Worm (Caenorhabditis elegans) whole organism, L1 larva: ENCODE data around the gene H03E18.2.
A peak's percentile ranks its signal among the peaks of the same experiment; 100 is the strongest.

Experiments used
- C16A3.4 ChIP-seq: fragments of 150-350 bp; optimal IDR thresholded peaks from 2 replicates; lab custom pipeline; 2014; ENCODE audit warnings: missing biosample characterization, missing genetic modification characterization
- alr-1 ChIP-seq: fragments of 200-800 bp; sonication (Bioruptor generic); optimal IDR thresholded peaks from 2 replicates; lab custom pipeline; 2018; ENCODE audit warnings: borderline replicate concordance, mild to moderate bottlenecking, missing genetic modification characterization, missing compliant biosample characterization
- blmp-1 ChIP-seq: fragments of 150-350 bp; optimal IDR thresholded peaks from 2 replicates; lab custom pipeline; 2014; ENCODE audit warnings: missing biosample characterization, missing genetic modification characterization
- ceh-8 ChIP-seq: fragments of 200-800 bp; sonication (Bioruptor generic); optimal IDR thresholded peaks from 2 replicates; lab custom pipeline; 2018; ENCODE audit warnings: mild to moderate bottlenecking, missing genetic modification characterization, moderate library complexity, missing compliant biosample characterization
- ceh-82 ChIP-seq, 3 experiments: fragments of 150-350 bp in 1 of 3; sonication (generic microtip) in 2 of 3; optimal IDR thresholded peaks; 2 replicates each; lab custom pipeline; 2014 to 2017; ENCODE audit warnings: missing biosample characterization in 3 of 3, missing genetic modification characterization in 3 of 3
- dpl-1 ChIP-seq, 3 experiments: fragments of 150-350 bp in 2 of 3; sonication (generic microtip) in 1 of 3; optimal IDR thresholded peaks; 2 replicates each; lab custom pipeline; 2014 to 2017; ENCODE audit warnings: missing biosample characterization in 3 of 3, missing genetic modification characterization in 3 of 3, missing genetic modification reagents in 3 of 3
- efl-1 ChIP-seq, 4 experiments: fragments of 150-350 bp; optimal IDR thresholded peaks in 3 of 4; peaks in 1 of 4; 1 replicate in 1 of 4; 2 replicates in 3 of 4; lab custom pipeline; 2014; ENCODE audit warnings: missing biosample characterization in 2 of 4, missing genetic modification characterization in 2 of 4, missing genetic modification reagents in 2 of 4
- efl-3 ChIP-seq: fragments of 200-800 bp; sonication (Bioruptor generic); optimal IDR thresholded peaks from 2 replicates; lab custom pipeline; 2018; ENCODE audit warnings: mild to moderate bottlenecking, missing genetic modification characterization, missing compliant biosample characterization
- egl-27 ChIP-seq, 2 experiments: fragments of 150-350 bp in 1 of 2; sonication (generic microtip); optimal IDR thresholded peaks; 3 replicates each; lab custom pipeline; 2017 to 2018; ENCODE audit warnings: missing biosample characterization in 2 of 2, missing genetic modification characterization in 2 of 2, missing genetic modification reagents in 2 of 2
- elt-2 ChIP-seq: sonication (generic microtip); optimal IDR thresholded peaks from 2 replicates; lab custom pipeline; 2016; ENCODE audit warnings: missing genetic modification characterization, mild to moderate bottlenecking, inconsistent platforms, missing compliant biosample characterization, missing genetic modification reagents
- elt-3 ChIP-seq, 6 experiments: fragments of 150-350 bp in 1 of 6; sonication (generic microtip); optimal IDR thresholded peaks; 2 replicates each; lab custom pipeline; 2017 to 2018; ENCODE audit warnings: missing biosample characterization in 6 of 6, missing genetic modification characterization in 6 of 6, inconsistent platforms in 1 of 6
- fkh-4 ChIP-seq: sonication (generic microtip); optimal IDR thresholded peaks from 2 replicates; lab custom pipeline; 2016; ENCODE audit warnings: missing compliant biosample characterization, missing genetic modification characterization, borderline replicate concordance
- fos-1 ChIP-seq: fragments of 150-350 bp; optimal IDR thresholded peaks from 2 replicates; lab custom pipeline; 2014; ENCODE audit warnings: missing biosample characterization, missing genetic modification characterization
- grh-1 ChIP-seq: fragments of 200-800 bp; sonication (Bioruptor generic); IDR thresholded peaks from 2 replicates; pipeline ENCODE4 v1.3.6; 2022; ENCODE audit warnings: missing genetic modification reagents, missing genetic modification characterization, missing compliant biosample characterization
- hlh-17 ChIP-seq: fragments of 200-800 bp; sonication (Bioruptor generic); optimal IDR thresholded peaks from 2 replicates; lab custom pipeline; 2018; ENCODE audit warnings: missing genetic modification characterization, mild to moderate bottlenecking, missing compliant biosample characterization, moderate library complexity, borderline replicate concordance
- jun-1 ChIP-seq: fragments of 150-350 bp; optimal IDR thresholded peaks from 2 replicates; lab custom pipeline; 2014; ENCODE audit warnings: missing biosample characterization, missing genetic modification reagents, missing genetic modification characterization
- lin-13 ChIP-seq: fragments of 150-350 bp; optimal IDR thresholded peaks from 2 replicates; lab custom pipeline; 2014; ENCODE audit warnings: missing biosample characterization, missing genetic modification reagents, missing genetic modification characterization
- lin-14 ChIP-seq: fragments of 200-800 bp; sonication (Bioruptor generic); optimal IDR thresholded peaks from 2 replicates; lab custom pipeline; 2018; ENCODE audit warnings: mild to moderate bottlenecking, missing genetic modification characterization, moderate library complexity, missing compliant biosample characterization
- lin-15B ChIP-seq: fragments of 150-350 bp; sonication (generic microtip); optimal IDR thresholded peaks from 3 replicates; lab custom pipeline; 2014; ENCODE audit warnings: missing biosample characterization, missing genetic modification characterization
- lin-35 ChIP-seq, 2 experiments: fragments of 150-350 bp; optimal IDR thresholded peaks; 2 replicates each; lab custom pipeline; 2014; ENCODE audit warnings: missing biosample characterization in 2 of 2, missing genetic modification characterization in 2 of 2, missing genetic modification reagents in 2 of 2
- lin-39 ChIP-seq: fragments of 150-350 bp; optimal IDR thresholded peaks from 2 replicates; lab custom pipeline; 2014; ENCODE audit warnings: missing biosample characterization, missing genetic modification reagents, missing genetic modification characterization
- lsy-2 ChIP-seq, 2 experiments: fragments of 150-350 bp; optimal IDR thresholded peaks; 2 replicates each; lab custom pipeline; 2014; ENCODE audit warnings: missing biosample characterization in 2 of 2, missing genetic modification characterization in 2 of 2
- mab-9 ChIP-seq: fragments of 200-800 bp; sonication (Bioruptor generic); IDR thresholded peaks from 2 replicates; pipeline ENCODE4 v1.3.6; 2022; ENCODE audit warnings: missing genetic modification reagents, missing genetic modification characterization, missing compliant biosample characterization
- mdl-1 ChIP-seq, 2 experiments: fragments of 150-350 bp; optimal IDR thresholded peaks; 2 replicates each; lab custom pipeline; 2014 to 2017; ENCODE audit warnings: missing biosample characterization in 2 of 2, missing genetic modification characterization in 2 of 2, inconsistent platforms in 1 of 2
- mep-1 ChIP-seq: fragments of 150-350 bp; optimal IDR thresholded peaks from 2 replicates; lab custom pipeline; 2014; ENCODE audit warnings: missing biosample characterization, missing genetic modification characterization
- nhr-19 ChIP-seq: fragments of 200-800 bp; sonication (Bioruptor generic); conservative IDR thresholded peaks from 2 replicates; pipeline ENCODE4 v1.3.6; 2022; ENCODE audit warnings: missing genetic modification characterization, missing compliant biosample characterization
- nhr-20 ChIP-seq: sonication (generic microtip); optimal IDR thresholded peaks from 2 replicates; lab custom pipeline; 2016; ENCODE audit warnings: mild to moderate bottlenecking, missing genetic modification characterization, missing compliant biosample characterization
- nhr-237 ChIP-seq: fragments of 150-350 bp; optimal IDR thresholded peaks from 2 replicates; lab custom pipeline; 2014; ENCODE audit warnings: missing biosample characterization, missing genetic modification characterization
- nhr-47 ChIP-seq: sonication (generic microtip); optimal IDR thresholded peaks from 2 replicates; lab custom pipeline; 2016; ENCODE audit warnings: mild to moderate bottlenecking, missing genetic modification characterization, moderate library complexity, missing compliant biosample characterization
- nhr-71 ChIP-seq: sonication (generic microtip); optimal IDR thresholded peaks from 2 replicates; lab custom pipeline; 2016; ENCODE audit warnings: mild to moderate bottlenecking, missing genetic modification characterization, moderate library complexity, missing compliant biosample characterization
- nhr-76 ChIP-seq: sonication (generic microtip); optimal IDR thresholded peaks from 2 replicates; lab custom pipeline; 2017; ENCODE audit warnings: missing biosample characterization, missing genetic modification characterization
- nhr-77 ChIP-seq: fragments of 150-350 bp; optimal IDR thresholded peaks from 2 replicates; lab custom pipeline; 2014; ENCODE audit warnings: missing biosample characterization, missing genetic modification characterization
- nhr-85 ChIP-seq: sonication (generic microtip); peaks from one replicate; lab custom pipeline; 2016; ENCODE audit warnings: missing genetic modification characterization, inconsistent platforms, missing compliant biosample characterization
- nhr-90 ChIP-seq: sonication (generic microtip); optimal IDR thresholded peaks from 2 replicates; lab custom pipeline; 2016; ENCODE audit warnings: mild to moderate bottlenecking, missing genetic modification characterization, missing compliant biosample characterization; ENCODE audit not compliant: poor library complexity
- pag-3 ChIP-seq: sonication (generic microtip); optimal IDR thresholded peaks from 2 replicates; lab custom pipeline; 2017; ENCODE audit warnings: missing genetic modification characterization, mild to moderate bottlenecking, missing compliant biosample characterization, antibody characterized with exemption, borderline replicate concordance; ENCODE audit not compliant: insufficient read depth
- rnt-1 ChIP-seq: sonication (generic microtip); optimal IDR thresholded peaks from 2 replicates; lab custom pipeline; 2016; ENCODE audit warnings: mild to moderate bottlenecking, missing genetic modification characterization, moderate library complexity, missing compliant biosample characterization
- snu-23 ChIP-seq: sonication (generic microtip); optimal IDR thresholded peaks from 2 replicates; lab custom pipeline; 2016; ENCODE audit warnings: missing genetic modification characterization, missing compliant biosample characterization
- swsn-7 ChIP-seq: sonication (generic microtip); optimal IDR thresholded peaks from 2 replicates; lab custom pipeline; 2016; ENCODE audit warnings: missing genetic modification characterization, missing compliant biosample characterization
- tbx-2 ChIP-seq: sonication (generic microtip); optimal IDR thresholded peaks from 2 replicates; lab custom pipeline; 2016; ENCODE audit warnings: missing genetic modification characterization, missing compliant biosample characterization
- tlp-1 ChIP-seq: fragments of 150-350 bp; optimal IDR thresholded peaks from 2 replicates; lab custom pipeline; 2014; ENCODE audit warnings: missing biosample characterization, missing genetic modification characterization
- xbp-1 ChIP-seq: sonication (generic microtip); optimal IDR thresholded peaks from 2 replicates; lab custom pipeline; 2016; ENCODE audit warnings: missing genetic modification characterization, missing compliant biosample characterization

H03E18.2 gene

ce11 chrX:8551687-8552327 is 31.5 kb upstream of the H03E18.2 start, which contains the start of gene dhhc-14 (continued):
- TF ChIP-seq fkh-4 (tag; lab: Kevin White, UChicago) = no peak
- no peak for TF ChIP-seq nhr-76 (tag; lab: Kevin White, UChicago)
- TF ChIP-seq ceh-8 (GFP tag; lab: Kevin White, UChicago) = no peak
- peak; percentile 48 for TF ChIP-seq blmp-1 (tag; lab: Kevin White, UChicago)

ce11 chrX:8550099-8550498 is 29.8 kb upstream of the H03E18.2 start:
- TF ChIP-seq snu-23 (GFP tag; lab: Kevin White, UChicago) = peak; percentile 79
- peak; percentile 56 for TF ChIP-seq nhr-237 (tag; lab: Kevin White, UChicago)
- no peak for TF ChIP-seq efl-3 (GFP tag; lab: Kevin White, UChicago)
- peak; percentile 79 for TF ChIP-seq mep-1 (tag; lab: Kevin White, UChicago)
- TF ChIP-seq grh-1 (GFP tag; lab: Robert Waterston, UW) = peak; percentile 63
- peak; percentile 63 for TF ChIP-seq xbp-1 (tag; lab: Kevin White, UChicago)
- TF ChIP-seq blmp-1 (tag; lab: Kevin White, UChicago) = peak; percentile 75
- TF ChIP-seq lin-35 (GFP tag; optimal IDR thresholded peaks at IDR 0.05; lab: Kevin White, UChicago) = peak; percentile 6 to 80
- TF ChIP-seq dpl-1 (GFP tag; optimal IDR thresholded peaks at IDR 0.05; lab: Kevin White, UChicago) = peak in 2 of 3 experiments; percentile 7 to 40
- peak in 2 of 3 experiments; percentile 14 to 45 for TF ChIP-seq ceh-82 (tag; optimal IDR thresholded peaks at IDR 0.05; lab: Kevin White, UChicago)
- peak; percentile 27 for TF ChIP-seq fos-1 (tag; lab: Kevin White, UChicago)
- TF ChIP-seq mdl-1 (tag; optimal IDR thresholded peaks at IDR 0.05; lab: Kevin White, UChicago) = peak in 1 of 2 experiments; percentile 85
- TF ChIP-seq egl-27 (tag; optimal IDR thresholded peaks at IDR 0.05; lab: Kevin White, UChicago) = peak; percentile 33 to 62
- TF ChIP-seq nhr-90 (tag; lab: Kevin White, UChicago) = peak; percentile 58
- peak; percentile 20 to 34 for TF ChIP-seq efl-1 (optimal IDR thresholded peaks at IDR 0.05; lab: Kevin White, UChicago)
- no peak for TF ChIP-seq efl-1 (GFP tag; optimal IDR thresholded peaks at IDR 0.05 in 1 of 2; lab: Kevin White, UChicago)
- TF ChIP-seq jun-1 (tag; lab: Kevin White, UChicago) = peak; percentile 29
- no peak for TF ChIP-seq lin-15B (tag; lab: Kevin White, UChicago)
- peak; percentile 19 for TF ChIP-seq lin-13 (GFP tag; lab: Kevin White, UChicago)
- TF ChIP-seq elt-2 (tag; lab: Kevin White, UChicago) = peak; percentile 32
- TF ChIP-seq nhr-47 (tag; lab: Kevin White, UChicago) = peak; percentile 56
- peak; percentile 96 for TF ChIP-seq nhr-85 (tag; lab: Kevin White, UChicago)
- TF ChIP-seq lin-14 = peak; percentile 90
- TF ChIP-seq tlp-1 = no peak
- peak; percentile 41 for TF ChIP-seq swsn-7 (tag; lab: Kevin White, UChicago)
- TF ChIP-seq hlh-17 = no peak
- peak; percentile 79 for TF ChIP-seq nhr-71 (tag; lab: Kevin White, UChicago)
- TF ChIP-seq nhr-77 (tag; lab: Kevin White, UChicago) = peak; percentile 45
- TF ChIP-seq lsy-2 (tag; optimal IDR thresholded peaks at IDR 0.05; lab: Kevin White, UChicago) = peak; percentile 35 to 69
- no peak for TF ChIP-seq lin-39 (tag; lab: Kevin White, UChicago)
- peak; percentile 89 for TF ChIP-seq nhr-20
- TF ChIP-seq elt-3 (tag; optimal IDR thresholded peaks at IDR 0.05; lab: Kevin White, UChicago) = peak in 4 of 6 experiments; percentile 20 to 63 (median 38)
- TF ChIP-seq pag-3 (tag; lab: Kevin White, UChicago) = no peak
- peak; percentile 62 for TF ChIP-seq tbx-2 (tag; lab: Kevin White, UChicago)
- TF ChIP-seq alr-1 (tag; lab: Kevin White, UChicago) = no peak
- TF ChIP-seq C16A3.4 = peak; percentile 24
- TF ChIP-seq nhr-19 = peak; percentile 56
- TF ChIP-seq mab-9 = no peak
- peak; percentile 53 for TF ChIP-seq rnt-1 (tag; lab: Kevin White, UChicago)
